Worm (Caenorhabditis elegans): Measurements from ENCODE around the gene daf-3.
A peak's percentile ranks its signal among the peaks of the same experiment; 100 is the strongest.

The daf-3 gene

DNA sequence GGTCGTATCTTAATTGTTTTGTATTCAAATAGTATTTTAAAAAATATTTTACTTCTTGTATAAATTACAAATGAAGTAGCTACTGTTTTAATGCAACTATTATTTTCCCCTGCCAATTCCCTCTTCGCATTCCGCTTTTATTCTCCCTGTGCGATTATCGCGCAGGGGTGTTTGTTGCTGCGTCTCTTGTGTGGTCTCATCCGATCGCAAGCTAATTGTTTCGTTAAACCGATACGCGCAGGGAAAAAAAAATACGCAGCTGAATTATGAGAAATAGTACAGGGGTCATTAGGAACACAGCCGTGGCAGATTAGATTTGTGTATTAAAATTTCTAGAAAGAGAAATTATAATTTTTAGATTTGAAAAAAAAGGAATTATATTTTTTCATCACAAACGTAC is 18.8 kb downstream of the daf-3 start (continued):
- peak; percentile 91 for TF ChIP-seq nhr-25 (tag; optimal IDR thresholded peaks at IDR 0.05; ENCODE audit: borderline replicate concordance, insufficient read depth)
- peak; percentile 96 for TF ChIP-seq mxl-3 (GFP tag; optimal IDR thresholded peaks at IDR 0.05)
- peak; percentile 88 for TF ChIP-seq dmd-9 (GFP tag; IDR thresholded peaks at IDR 0.05)
- TF ChIP-seq T26A8.4 (GFP tag; IDR thresholded peaks at IDR 0.05) = peak; percentile 99
- TF ChIP-seq spr-3 (GFP tag; optimal IDR thresholded peaks at IDR 0.05) = peak; percentile 95
- 0 out of 2 replicates have a peak, but pooled peaks have one; percentile 32 for TF ChIP-seq ceh-44 (GFP tag; IDR thresholded peaks at IDR 0.05)
- TF ChIP-seq egl-43 (GFP tag; IDR thresholded peaks at IDR 0.05) = peak; percentile 99
- peak; percentile 96 for TF ChIP-seq ctbp-1 (GFP tag; IDR thresholded peaks at IDR 0.05)
- TF ChIP-seq zip-11 (GFP tag; IDR thresholded peaks at IDR 0.05) = no peak
- no peak for TF ChIP-seq unc-130 (GFP tag; optimal IDR thresholded peaks at IDR 0.05)
- TF ChIP-seq sdz-12 (GFP tag; optimal IDR thresholded peaks at IDR 0.05) = peak; percentile 48
- peak; percentile 92 for TF ChIP-seq arid-1 (GFP tag; conservative IDR thresholded peaks at IDR 0.05)
- TF ChIP-seq ceh-62 (tag; optimal IDR thresholded peaks at IDR 0.05) = no peak
- peak; percentile 92 for TF ChIP-seq zag-1 (tag; optimal IDR thresholded peaks at IDR 0.05)
- peak; percentile 79 for TF ChIP-seq dpl-1 (GFP tag; optimal IDR thresholded peaks at IDR 0.05)
- peak; percentile 77 to 83 for TF ChIP-seq hif-1 (tag; optimal IDR thresholded peaks at IDR 0.05)
- TF ChIP-seq dve-1 (tag; optimal IDR thresholded peaks at IDR 0.05; ENCODE audit: insufficient read depth) = peak; percentile 100
- TF ChIP-seq pha-4 (GFP tag; IDR thresholded peaks at IDR 0.05) = peak; percentile 96
- peak; percentile 96 for TF ChIP-seq pha-4 (tag; optimal IDR thresholded peaks at IDR 0.05)
- peak; percentile 100 for TF ChIP-seq mep-1 (tag; optimal IDR thresholded peaks at IDR 0.05)
- TF ChIP-seq saeg-2 (GFP tag; IDR thresholded peaks at IDR 0.05) = peak; percentile 95
- peak; percentile 96 for TF ChIP-seq nhr-48 (tag; optimal IDR thresholded peaks at IDR 0.05)
- peak; percentile 98 for TF ChIP-seq egl-27 (tag; optimal IDR thresholded peaks at IDR 0.05)
- TF ChIP-seq ceh-20 (GFP tag; IDR thresholded peaks at IDR 0.05) = peak; percentile 98
- peak; percentile 62 to 94; a peak in 2 of 4 replicates for TF ChIP-seq madf-5 (GFP tag; IDR thresholded peaks at IDR 0.05)
- TF ChIP-seq aha-1 (tag) = peak; percentile 100
- peak; percentile 90 for TF ChIP-seq lin-38 (GFP tag; IDR thresholded peaks at IDR 0.05)
- TF ChIP-seq mdt-29 (GFP tag; IDR thresholded peaks at IDR 0.05) = peak; percentile 89
- peak; percentile 85 for TF ChIP-seq ZK337.2 (GFP tag; IDR thresholded peaks at IDR 0.05)
- peak; percentile 69 for TF ChIP-seq pqm-1 (tag; optimal IDR thresholded peaks at IDR 0.05)
- TF ChIP-seq T20F7.1 (GFP tag; optimal IDR thresholded peaks at IDR 0.05) = peak; percentile 93
- TF ChIP-seq ztf-7 (tag; optimal IDR thresholded peaks at IDR 0.05) = peak; percentile 95
- peak; percentile 91 for TF ChIP-seq D1046.2 (GFP tag; IDR thresholded peaks at IDR 0.05)
- TF ChIP-seq nhr-10 (tag; optimal IDR thresholded peaks at IDR 0.05) = peak; percentile 98
- peak; percentile 78 for TF ChIP-seq mxl-2 (GFP tag; conservative IDR thresholded peaks at IDR 0.05)
- TF ChIP-seq F37D6.2 (tag; optimal IDR thresholded peaks at IDR 0.05) = peak; percentile 98
- TF ChIP-seq jun-1 (tag; optimal IDR thresholded peaks at IDR 0.05) = peak; percentile 99
- peak; percentile 95 for TF ChIP-seq Y5F2A.4 (GFP tag; optimal IDR thresholded peaks at IDR 0.05)
- TF ChIP-seq Y75B8A.6 (GFP tag; IDR thresholded peaks at IDR 0.05) = peak; percentile 47; the same call in 1 of the 2 replicates
- TF ChIP-seq nhr-42 (GFP tag; IDR thresholded peaks at IDR 0.05) = peak; percentile 99
- TF ChIP-seq zfp-3 (GFP tag; conservative IDR thresholded peaks at IDR 0.05) = peak; percentile 94
- peak; percentile 90 for TF ChIP-seq zfp-2 (tag; optimal IDR thresholded peaks at IDR 0.05)
- TF ChIP-seq snpc-1.2 (GFP tag; IDR thresholded peaks at IDR 0.05) = peak; percentile 60; the same call in 1 of the 2 replicates
- no peak for TF ChIP-seq tag-97 (GFP tag; IDR thresholded peaks at IDR 0.05)
- peak; percentile 68 for TF ChIP-seq gei-8 (GFP tag; optimal IDR thresholded peaks at IDR 0.05)
- TF ChIP-seq fkh-10 (GFP tag; optimal IDR thresholded peaks at IDR 0.05) = peak; percentile 99
- peak; percentile 95 for TF ChIP-seq lin-1 (GFP tag; IDR thresholded peaks at IDR 0.05)
- peak; percentile 100 for TF ChIP-seq hmg-1.1 (GFP tag; IDR thresholded peaks at IDR 0.05)
- peak; percentile 67 for TF ChIP-seq lin-15B (tag; optimal IDR thresholded peaks at IDR 0.05)
- peak; percentile 83 for TF ChIP-seq ceh-28 (tag; optimal IDR thresholded peaks at IDR 0.05)
- peak; percentile 58; the same call in 1 of the 2 replicates for TF ChIP-seq lim-7 (GFP tag; IDR thresholded peaks at IDR 0.05)

All from whole organism, L4 larva.